Worm (Caenorhabditis elegans): ENCODE measurements around the gene dcaf-1.

- no peak for TF ChIP-seq lin-13 (GFP tag; optimal IDR thresholded peaks at IDR 0.05)
- no peak for TF ChIP-seq lsy-2 (tag; optimal IDR thresholded peaks at IDR 0.05)
- TF ChIP-seq nhr-76 (tag; optimal IDR thresholded peaks at IDR 0.05), result no peak
- no peak for TF ChIP-seq nhr-77 (tag; optimal IDR thresholded peaks at IDR 0.05)
- TF ChIP-seq unc-62 (GFP tag; optimal IDR thresholded peaks at IDR 0.05 in 1 of 2), result no peak
- no peak for TF ChIP-seq unc-62 (tag; optimal IDR thresholded peaks at IDR 0.05)
- no peak for TF ChIP-seq fkh-10 (GFP tag; optimal IDR thresholded peaks at IDR 0.05)
- no peak for TF ChIP-seq ama-1 (optimal IDR thresholded peaks at IDR 0.05)
- TF ChIP-seq aly-2 (tag; optimal IDR thresholded peaks at IDR 0.05), result no peak
- no peak for TF ChIP-seq R02D3.7 (tag; optimal IDR thresholded peaks at IDR 0.05)
- TF ChIP-seq ces-1 (GFP tag; optimal IDR thresholded peaks at IDR 0.05), result no peak
- no peak for TF ChIP-seq fos-1 (tag; optimal IDR thresholded peaks at IDR 0.05)
These were observed 16.7 kb upstream of the dcaf-1 start for ce11 chrIV:9723185-9723584.
